Worm (Caenorhabditis elegans) whole organism, L2 larva: Measurements from ENCODE around the gene ncs-3.

ENCODE experiments used
- F13H6.1 ChIP-seq: sonication (generic microtip); optimal IDR thresholded peaks from 2 replicates; lab custom pipeline; 2016; ENCODE audit warnings: missing genetic modification characterization, missing compliant biosample characterization
- R02D3.7 ChIP-seq: fragments of 150-350 bp; optimal IDR thresholded peaks from 2 replicates; lab custom pipeline; 2014; ENCODE audit warnings: missing biosample characterization, missing genetic modification characterization
- Y55F3AM.14 ChIP-seq: fragments of 200-800 bp; sonication (Bioruptor generic); optimal IDR thresholded peaks from 2 replicates; lab custom pipeline; 2018; ENCODE audit warnings: mild to moderate bottlenecking, missing genetic modification characterization, missing compliant biosample characterization
- ZK546.5 ChIP-seq: sonication (generic microtip); optimal IDR thresholded peaks from 2 replicates; lab custom pipeline; 2017; ENCODE audit warnings: missing biosample characterization, missing genetic modification characterization
- alr-1 ChIP-seq: fragments of 150-350 bp; optimal IDR thresholded peaks from 2 replicates; lab custom pipeline; 2014; ENCODE audit warnings: missing biosample characterization, missing genetic modification characterization
- aly-2 ChIP-seq: fragments of 150-350 bp; optimal IDR thresholded peaks from 2 replicates; lab custom pipeline; 2014; ENCODE audit warnings: missing biosample characterization, missing genetic modification characterization
- ama-1 ChIP-seq: fragments of 150-350 bp; optimal IDR thresholded peaks from 2 replicates; lab custom pipeline; 2018; ENCODE audit warnings: inconsistent platforms
- blmp-1 ChIP-seq: sonication (generic microtip); optimal IDR thresholded peaks from 2 replicates; lab custom pipeline; 2017; ENCODE audit warnings: missing genetic modification characterization, mild to moderate bottlenecking, missing compliant biosample characterization, antibody characterized with exemption, moderate library complexity; ENCODE audit not compliant: insufficient read depth
- ceh-16 ChIP-seq: fragments of 150-350 bp; optimal IDR thresholded peaks from 2 replicates; lab custom pipeline; 2014; ENCODE audit warnings: missing biosample characterization, missing genetic modification characterization
- ceh-82 ChIP-seq: fragments of 150-350 bp; optimal IDR thresholded peaks from 2 replicates; lab custom pipeline; 2014; ENCODE audit warnings: missing biosample characterization, missing genetic modification characterization
- crh-2 ChIP-seq: sonication (generic microtip); optimal IDR thresholded peaks from 2 replicates; lab custom pipeline; 2017; ENCODE audit warnings: missing biosample characterization, missing genetic modification characterization
- dmd-4 ChIP-seq: sonication (generic microtip); optimal IDR thresholded peaks from 2 replicates; lab custom pipeline; 2017; ENCODE audit warnings: missing biosample characterization, missing genetic modification characterization
- egl-27 ChIP-seq: sonication (generic microtip); optimal IDR thresholded peaks from 3 replicates; lab custom pipeline; 2017; ENCODE audit warnings: missing biosample characterization, missing genetic modification reagents, missing genetic modification characterization
- elt-1 ChIP-seq: fragments of 150-350 bp; optimal IDR thresholded peaks from 2 replicates; lab custom pipeline; 2014; ENCODE audit warnings: missing biosample characterization, missing genetic modification characterization
- elt-3 ChIP-seq: sonication (generic microtip); optimal IDR thresholded peaks from 2 replicates; lab custom pipeline; 2017; ENCODE audit warnings: missing biosample characterization, missing genetic modification characterization
- fos-1 ChIP-seq: fragments of 150-350 bp; optimal IDR thresholded peaks from 2 replicates; lab custom pipeline; 2014; ENCODE audit warnings: missing biosample characterization, missing genetic modification characterization
- gmeb-1 ChIP-seq: fragments of 150-350 bp; optimal IDR thresholded peaks from 2 replicates; lab custom pipeline; 2014; ENCODE audit warnings: missing biosample characterization, missing genetic modification characterization
- lin-11 ChIP-seq: fragments of 150-350 bp; sonication (generic microtip); optimal IDR thresholded peaks from 2 replicates; lab custom pipeline; 2014; ENCODE audit warnings: missing biosample characterization, missing genetic modification characterization, inconsistent platforms, mixed read lengths
- lin-13 ChIP-seq: fragments of 150-350 bp; optimal IDR thresholded peaks from 2 replicates; lab custom pipeline; 2014; ENCODE audit warnings: missing biosample characterization, missing genetic modification reagents, missing genetic modification characterization
- lin-39 ChIP-seq: fragments of 150-350 bp; optimal IDR thresholded peaks from 2 replicates; lab custom pipeline; 2014; ENCODE audit warnings: missing biosample characterization, missing genetic modification reagents, missing genetic modification characterization
- lsy-2 ChIP-seq, 2 experiments: fragments of 150-350 bp in 1 of 2; sonication (generic microtip) in 1 of 2; optimal IDR thresholded peaks; 2 replicates each; lab custom pipeline; 2014 to 2017; ENCODE audit warnings: missing biosample characterization in 2 of 2, missing genetic modification characterization in 2 of 2
- mab-5 ChIP-seq: fragments of 150-350 bp; optimal IDR thresholded peaks from 2 replicates; lab custom pipeline; 2014; ENCODE audit warnings: missing biosample characterization, missing genetic modification characterization
- mdl-1 ChIP-seq, 2 experiments: fragments of 150-350 bp in 1 of 2; sonication (generic microtip) in 1 of 2; optimal IDR thresholded peaks; 2 replicates each; lab custom pipeline; 2017; ENCODE audit warnings: missing biosample characterization in 2 of 2, missing genetic modification characterization in 2 of 2
- nhr-10 ChIP-seq: sonication (generic microtip); optimal IDR thresholded peaks from 2 replicates; lab custom pipeline; 2017; ENCODE audit warnings: missing biosample characterization, missing genetic modification characterization
- nhr-11 ChIP-seq: fragments of 150-350 bp; optimal IDR thresholded peaks from 2 replicates; lab custom pipeline; 2014; ENCODE audit warnings: missing biosample characterization, missing genetic modification characterization
- nhr-12 ChIP-seq: fragments of 150-350 bp; optimal IDR thresholded peaks from 2 replicates; lab custom pipeline; 2014; ENCODE audit warnings: missing biosample characterization, missing genetic modification characterization
- nhr-129 ChIP-seq: fragments of 150-350 bp; optimal IDR thresholded peaks from 2 replicates; lab custom pipeline; 2014; ENCODE audit warnings: missing biosample characterization, missing genetic modification characterization
- nhr-21 ChIP-seq: fragments of 150-350 bp; optimal IDR thresholded peaks from 2 replicates; lab custom pipeline; 2014; ENCODE audit warnings: missing biosample characterization, missing genetic modification characterization
- nhr-23 ChIP-seq: fragments of 150-350 bp; optimal IDR thresholded peaks from 2 replicates; lab custom pipeline; 2014; ENCODE audit warnings: missing biosample characterization, missing genetic modification reagents, missing genetic modification characterization
- nhr-237 ChIP-seq: fragments of 150-350 bp; optimal IDR thresholded peaks from 2 replicates; lab custom pipeline; 2014; ENCODE audit warnings: missing biosample characterization, missing genetic modification characterization
- nhr-6 ChIP-seq: fragments of 150-350 bp; optimal IDR thresholded peaks from 2 replicates; lab custom pipeline; 2014; ENCODE audit warnings: missing biosample characterization, missing genetic modification characterization
- nhr-77 ChIP-seq: fragments of 150-350 bp; optimal IDR thresholded peaks from 2 replicates; lab custom pipeline; 2014; ENCODE audit warnings: missing biosample characterization, missing genetic modification characterization
- peb-1 ChIP-seq: fragments of 150-350 bp; optimal IDR thresholded peaks from 2 replicates; lab custom pipeline; 2014; ENCODE audit warnings: missing biosample characterization, missing genetic modification characterization
- skn-1 ChIP-seq: sonication (generic microtip); optimal IDR thresholded peaks from 2 replicates; lab custom pipeline; 2017; ENCODE audit warnings: missing biosample characterization, missing genetic modification characterization
- sma-3 ChIP-seq: sonication (generic microtip); optimal IDR thresholded peaks from 2 replicates; lab custom pipeline; 2016; ENCODE audit warnings: missing genetic modification reagents, missing genetic modification characterization, missing compliant biosample characterization
- sma-9 ChIP-seq, 2 experiments: fragments of 150-350 bp in 1 of 2; sonication (generic microtip) in 1 of 2; optimal IDR thresholded peaks; 2 replicates each; lab custom pipeline; 2014 to 2016; ENCODE audit warnings: missing genetic modification characterization in 2 of 2, mild to moderate bottlenecking in 1 of 2, missing biosample characterization in 1 of 2, missing compliant biosample characterization in 1 of 2, missing genetic modification reagents in 1 of 2, moderate library complexity in 1 of 2
- snpc-4 ChIP-seq: fragments of 150-350 bp; optimal IDR thresholded peaks from 2 replicates; lab custom pipeline; 2014; ENCODE audit warnings: missing biosample characterization, missing genetic modification characterization
- unc-39 ChIP-seq: fragments of 150-350 bp; optimal IDR thresholded peaks from 2 replicates; lab custom pipeline; 2014; ENCODE audit warnings: missing biosample characterization, missing genetic modification characterization
- unc-55 ChIP-seq: fragments of 150-350 bp; sonication (generic microtip); optimal IDR thresholded peaks from 3 replicates; lab custom pipeline; 2014; ENCODE audit warnings: missing biosample characterization, missing genetic modification reagents, missing genetic modification characterization
- unc-62 ChIP-seq: fragments of 150-350 bp; optimal IDR thresholded peaks from 2 replicates; lab custom pipeline; 2014; ENCODE audit warnings: missing biosample characterization, missing genetic modification reagents, missing genetic modification characterization
- zag-1 ChIP-seq: fragments of 150-350 bp; optimal IDR thresholded peaks from 2 replicates; lab custom pipeline; 2014; ENCODE audit warnings: missing biosample characterization, missing genetic modification characterization
- ztf-1 ChIP-seq: fragments of 200-800 bp; sonication (Bioruptor generic); conservative IDR thresholded peaks from 2 replicates; pipeline ENCODE4 v1.3.6; 2022; ENCODE audit warnings: missing genetic modification characterization, missing compliant biosample characterization
- ztf-11 ChIP-seq: sonication (generic microtip); optimal IDR thresholded peaks from 2 replicates; lab custom pipeline; 2017; ENCODE audit warnings: missing biosample characterization, missing genetic modification characterization
- ztf-4 ChIP-seq: fragments of 150-350 bp; optimal IDR thresholded peaks from 2 replicates; lab custom pipeline; 2014; ENCODE audit warnings: missing biosample characterization, missing genetic modification characterization

The ncs-3 gene

DNA sequence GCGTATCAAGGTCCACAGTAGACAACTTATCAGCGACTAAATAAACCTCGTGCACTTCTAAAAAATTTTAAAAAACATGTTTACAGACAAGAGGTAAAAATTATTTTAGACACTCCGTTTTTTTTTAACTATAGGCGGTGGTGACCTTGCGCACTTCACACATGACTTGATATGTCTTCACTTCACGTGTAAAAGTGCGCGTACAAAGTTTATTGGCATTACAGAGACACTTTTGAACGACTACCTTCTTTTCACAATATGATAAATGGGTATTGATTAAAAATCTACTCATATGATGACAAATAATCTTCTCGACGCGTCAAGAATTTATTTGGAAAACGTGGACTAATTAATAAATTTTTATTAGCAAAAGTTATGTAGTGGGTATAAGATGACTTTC lies 27.2 kb upstream of the ncs-3 start (continued):
- no peak for TF ChIP-seq F13H6.1 (tag; lab: Kevin White, UChicago)
- no peak for TF ChIP-seq R02D3.7 (tag; lab: Kevin White, UChicago)
- no peak for TF ChIP-seq fos-1
- TF ChIP-seq elt-1 (tag; lab: Kevin White, UChicago): no peak
- no peak for TF ChIP-seq nhr-77
- TF ChIP-seq skn-1 (tag; lab: Kevin White, UChicago): no peak
- TF ChIP-seq nhr-21: peak; percentile 71
- peak; percentile 17 for TF ChIP-seq nhr-129 (tag; lab: Kevin White, UChicago)
- TF ChIP-seq ceh-16 (tag; lab: Kevin White, UChicago): no peak
- no peak for TF ChIP-seq nhr-237 (tag; lab: Kevin White, UChicago)
- TF ChIP-seq egl-27 (tag; lab: Kevin White, UChicago): no peak
- no peak for TF ChIP-seq aly-2 (tag; lab: Kevin White, UChicago)
- TF ChIP-seq unc-39: no peak
- no peak for TF ChIP-seq lsy-2 (tag; optimal IDR thresholded peaks at IDR 0.05; lab: Kevin White, UChicago)
- no peak for TF ChIP-seq dmd-4 (tag; lab: Kevin White, UChicago)
- no peak for TF ChIP-seq ama-1 (lab: Kevin White, UChicago)
- no peak for TF ChIP-seq ztf-11 (tag; lab: Kevin White, UChicago)
- TF ChIP-seq ztf-4 (tag; lab: Kevin White, UChicago): no peak
- no peak for TF ChIP-seq nhr-23 (tag; lab: Kevin White, UChicago)
- no peak for TF ChIP-seq mdl-1 (tag; optimal IDR thresholded peaks at IDR 0.05; lab: Kevin White, UChicago)
- TF ChIP-seq lin-11 (tag; lab: Kevin White, UChicago): no peak
- no peak for TF ChIP-seq mab-5 (tag; lab: Kevin White, UChicago)
- no peak for TF ChIP-seq nhr-10 (tag; lab: Kevin White, UChicago)
- no peak for TF ChIP-seq Y55F3AM.14 (GFP tag; lab: Kevin White, UChicago)
- TF ChIP-seq ztf-1 (GFP tag; lab: Robert Waterston, UW): no peak
- TF ChIP-seq crh-2 (tag; lab: Kevin White, UChicago): peak; percentile 54
- no peak for TF ChIP-seq ZK546.5 (tag; lab: Kevin White, UChicago)

DNA sequence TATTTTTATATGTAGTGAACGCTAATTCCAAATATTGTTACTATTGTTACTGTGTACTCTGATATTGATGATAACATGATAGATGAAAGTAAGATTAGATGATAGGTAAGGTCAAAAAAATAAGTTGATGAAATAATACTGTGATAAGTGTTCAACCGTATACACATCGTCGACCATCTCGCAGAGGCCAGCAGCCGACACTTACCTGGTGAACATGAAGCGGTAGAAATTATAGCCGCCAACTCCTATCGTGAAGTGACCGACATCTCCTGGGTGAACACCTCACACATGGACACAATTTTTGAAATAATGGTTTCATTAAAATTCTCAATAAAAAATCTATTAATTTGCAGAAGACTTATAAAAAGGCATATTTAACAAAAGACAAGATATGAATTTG lies 26.5 kb upstream of the ncs-3 start:
- TF ChIP-seq mab-5 (tag; lab: Kevin White, UChicago) (no peak), nhr-10 (tag; lab: Kevin White, UChicago) (no peak), unc-39 (no peak), snpc-4 (tag; lab: Kevin White, UChicago) (peak; percentile 53), ceh-16 (tag; lab: Kevin White, UChicago) (no peak)

DNA sequence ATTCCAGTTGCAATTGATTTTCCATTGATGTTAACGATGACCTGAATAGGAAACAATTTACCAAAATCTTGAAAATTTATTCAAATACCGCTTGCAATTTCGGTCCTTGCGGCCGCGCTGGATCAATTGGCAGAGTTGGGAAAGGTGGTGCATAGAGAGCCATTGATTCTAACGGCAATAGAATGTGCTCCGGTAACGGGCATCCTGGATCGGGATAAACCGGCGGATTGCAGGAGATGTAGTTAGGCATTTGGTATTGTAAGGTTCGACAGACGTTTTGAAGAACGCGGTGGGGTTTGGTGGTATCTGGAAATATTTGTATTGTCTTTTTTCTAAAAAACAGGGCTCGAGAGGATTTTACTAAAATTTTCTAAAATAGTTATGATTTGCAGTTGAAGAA lies 23.0 kb upstream of the ncs-3 start:
- TF ChIP-seq nhr-12 (tag; lab: Kevin White, UChicago): no peak
- no peak for TF ChIP-seq Y55F3AM.14 (GFP tag; lab: Kevin White, UChicago)
- TF ChIP-seq aly-2 (tag; lab: Kevin White, UChicago): no peak
- TF ChIP-seq mdl-1 (tag; optimal IDR thresholded peaks at IDR 0.05; lab: Kevin White, UChicago): no peak
- no peak for TF ChIP-seq lsy-2 (tag; optimal IDR thresholded peaks at IDR 0.05; lab: Kevin White, UChicago)
- no peak for TF ChIP-seq dmd-4 (tag; lab: Kevin White, UChicago)
- no peak for TF ChIP-seq gmeb-1 (tag; lab: Kevin White, UChicago)
- TF ChIP-seq unc-62 (GFP tag; lab: Kevin White, UChicago): no peak
- TF ChIP-seq ztf-4 (tag; lab: Kevin White, UChicago): no peak
- TF ChIP-seq sma-9 (GFP tag; optimal IDR thresholded peaks at IDR 0.05; lab: Kevin White, UChicago): no peak
- no peak for TF ChIP-seq sma-9 (tag; optimal IDR thresholded peaks at IDR 0.05; lab: Kevin White, UChicago)
- no peak for TF ChIP-seq unc-55 (GFP tag; lab: Kevin White, UChicago)
- TF ChIP-seq ceh-16 (tag; lab: Kevin White, UChicago): no peak
- TF ChIP-seq nhr-129 (tag; lab: Kevin White, UChicago): no peak
- TF ChIP-seq nhr-23 (tag; lab: Kevin White, UChicago): no peak
- no peak for TF ChIP-seq blmp-1 (tag; lab: Kevin White, UChicago)

DNA sequence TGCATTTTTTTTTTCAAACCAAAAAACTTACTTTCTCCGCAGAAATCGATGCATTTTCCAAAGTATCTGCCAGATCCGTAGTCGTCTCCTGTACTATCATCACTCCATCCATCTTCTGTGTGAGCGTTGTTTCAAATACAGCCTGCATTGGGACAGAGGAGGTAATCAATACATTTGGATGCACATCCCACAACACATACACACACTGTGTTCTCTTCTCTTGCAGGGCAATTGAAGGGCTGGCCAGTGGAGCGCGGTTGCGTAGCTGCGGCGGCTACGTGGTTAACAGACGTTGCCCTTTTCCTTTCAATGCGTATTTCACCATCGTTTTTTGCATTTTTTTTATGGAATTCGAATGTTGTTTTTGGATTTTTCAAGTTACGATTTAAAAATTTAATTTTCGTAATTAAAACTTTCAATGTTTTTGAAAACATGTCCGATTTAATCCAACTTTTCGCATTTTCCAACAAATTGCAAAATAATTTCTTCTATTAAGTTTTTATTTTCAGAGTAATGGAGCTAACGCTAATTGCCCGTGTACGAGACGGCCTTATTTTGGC lies 18.8 kb upstream of the ncs-3 start, which contains the start of the genes stau-1 and sec-22:
stau-1 (minus strand) TSS at position 248 of the 560 bp plus-strand sequence.
sec-22 (plus strand) TSS at position 510 of the 560 bp plus-strand sequence.
- no peak for TF ChIP-seq gmeb-1 (tag; lab: Kevin White, UChicago)
- no peak for TF ChIP-seq nhr-10 (tag; lab: Kevin White, UChicago)
- TF ChIP-seq nhr-6 (tag; lab: Kevin White, UChicago): no peak
- TF ChIP-seq lin-39 (tag; lab: Kevin White, UChicago): no peak
- TF ChIP-seq elt-3: no peak
- TF ChIP-seq ceh-16 (tag; lab: Kevin White, UChicago): no peak
- TF ChIP-seq nhr-77: no peak
- TF ChIP-seq nhr-11: no peak
- peak; percentile 76 for TF ChIP-seq crh-2 (tag; lab: Kevin White, UChicago)
- peak; percentile 0 for TF ChIP-seq zag-1
- TF ChIP-seq snpc-4 (tag; lab: Kevin White, UChicago): no peak
- no peak for TF ChIP-seq alr-1 (tag; lab: Kevin White, UChicago)
- no peak for TF ChIP-seq skn-1 (tag; lab: Kevin White, UChicago)
- TF ChIP-seq ztf-11 (tag; lab: Kevin White, UChicago): no peak
- no peak for TF ChIP-seq nhr-21
- no peak for TF ChIP-seq mdl-1 (tag; optimal IDR thresholded peaks at IDR 0.05; lab: Kevin White, UChicago)
- TF ChIP-seq ceh-82: no peak
- no peak for TF ChIP-seq peb-1 (tag; lab: Kevin White, UChicago)
- no peak for TF ChIP-seq ama-1 (lab: Kevin White, UChicago)
- no peak for TF ChIP-seq lin-13 (GFP tag; lab: Kevin White, UChicago)
- no peak for TF ChIP-seq ZK546.5 (tag; lab: Kevin White, UChicago)
- peak; percentile 16 for TF ChIP-seq blmp-1 (tag; lab: Kevin White, UChicago)
- no peak for TF ChIP-seq nhr-23 (tag; lab: Kevin White, UChicago)
- TF ChIP-seq lin-11 (tag; lab: Kevin White, UChicago): no peak
- no peak for TF ChIP-seq sma-3 (GFP tag; lab: Kevin White, UChicago)
